Worm (Caenorhabditis elegans) whole organism, L2 larva: ENCODE results near the gene ZK867.2.

Experiments used
- R02D3.7 ChIP-seq: fragments of 150-350 bp; optimal IDR thresholded peaks from 2 replicates; lab custom pipeline; 2014; ENCODE audit warnings: missing biosample characterization, missing genetic modification characterization
- alr-1 ChIP-seq: fragments of 150-350 bp; optimal IDR thresholded peaks from 2 replicates; lab custom pipeline; 2014; ENCODE audit warnings: missing biosample characterization, missing genetic modification characterization
- aly-2 ChIP-seq: fragments of 150-350 bp; optimal IDR thresholded peaks from 2 replicates; lab custom pipeline; 2014; ENCODE audit warnings: missing biosample characterization, missing genetic modification characterization
- ama-1 ChIP-seq: fragments of 150-350 bp; optimal IDR thresholded peaks from 2 replicates; lab custom pipeline; 2018; ENCODE audit warnings: inconsistent platforms
- mdl-1 ChIP-seq, 2 experiments: fragments of 150-350 bp in 1 of 2; sonication (generic microtip) in 1 of 2; optimal IDR thresholded peaks; 2 replicates each; lab custom pipeline; 2017; ENCODE audit warnings: missing biosample characterization in 2 of 2, missing genetic modification characterization in 2 of 2
- nhr-11 ChIP-seq: fragments of 150-350 bp; optimal IDR thresholded peaks from 2 replicates; lab custom pipeline; 2014; ENCODE audit warnings: missing biosample characterization, missing genetic modification characterization
- nhr-237 ChIP-seq: fragments of 150-350 bp; optimal IDR thresholded peaks from 2 replicates; lab custom pipeline; 2014; ENCODE audit warnings: missing biosample characterization, missing genetic modification characterization
- nhr-6 ChIP-seq: fragments of 150-350 bp; optimal IDR thresholded peaks from 2 replicates; lab custom pipeline; 2014; ENCODE audit warnings: missing biosample characterization, missing genetic modification characterization
- sma-3 ChIP-seq: sonication (generic microtip); optimal IDR thresholded peaks from 2 replicates; lab custom pipeline; 2016; ENCODE audit warnings: missing genetic modification reagents, missing genetic modification characterization, missing compliant biosample characterization
- unc-62 ChIP-seq: fragments of 150-350 bp; optimal IDR thresholded peaks from 2 replicates; lab custom pipeline; 2014; ENCODE audit warnings: missing biosample characterization, missing genetic modification reagents, missing genetic modification characterization
- ztf-11 ChIP-seq: sonication (generic microtip); optimal IDR thresholded peaks from 2 replicates; lab custom pipeline; 2017; ENCODE audit warnings: missing biosample characterization, missing genetic modification characterization
- ztf-4 ChIP-seq: fragments of 150-350 bp; optimal IDR thresholded peaks from 2 replicates; lab custom pipeline; 2014; ENCODE audit warnings: missing biosample characterization, missing genetic modification characterization

DNA sequence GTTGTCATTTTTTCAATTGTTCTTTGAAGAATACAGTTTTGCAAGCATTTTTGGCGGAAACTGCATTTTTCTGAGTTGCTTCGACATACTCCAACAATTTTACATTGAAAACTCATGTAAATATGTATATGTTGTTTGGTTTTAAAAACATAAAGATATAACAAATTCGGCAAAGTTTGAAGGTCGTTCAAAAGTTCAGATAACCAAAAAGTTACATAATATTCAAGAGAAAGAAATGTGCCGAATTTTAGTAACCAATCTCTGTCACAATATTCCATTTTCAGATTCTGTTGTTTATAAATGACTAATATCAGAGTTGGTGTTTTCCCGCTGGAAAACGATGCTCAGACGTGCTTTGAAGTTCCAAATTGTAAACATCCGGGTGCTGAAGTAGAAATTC is at the start of gene ZK867.2:
- no peak for TF ChIP-seq nhr-237
- TF ChIP-seq ama-1, result no peak
- TF ChIP-seq unc-62 (GFP tag; lab: Kevin White, UChicago), result no peak
- no peak for TF ChIP-seq ztf-11
- TF ChIP-seq aly-2 (tag; lab: Kevin White, UChicago), result no peak
- no peak for TF ChIP-seq ztf-4 (tag; lab: Kevin White, UChicago)
- no peak for TF ChIP-seq mdl-1 (tag; optimal IDR thresholded peaks at IDR 0.05; lab: Kevin White, UChicago)
- TF ChIP-seq nhr-6, result no peak
- TF ChIP-seq alr-1 (tag; lab: Kevin White, UChicago), result no peak
- no peak for TF ChIP-seq nhr-11
- no peak for TF ChIP-seq R02D3.7 (tag; lab: Kevin White, UChicago)
- no peak for TF ChIP-seq sma-3
